Fruit fly (Drosophila melanogaster): Measurements from ENCODE around the gene IP3K2.

Gene IP3K2

DNA sequence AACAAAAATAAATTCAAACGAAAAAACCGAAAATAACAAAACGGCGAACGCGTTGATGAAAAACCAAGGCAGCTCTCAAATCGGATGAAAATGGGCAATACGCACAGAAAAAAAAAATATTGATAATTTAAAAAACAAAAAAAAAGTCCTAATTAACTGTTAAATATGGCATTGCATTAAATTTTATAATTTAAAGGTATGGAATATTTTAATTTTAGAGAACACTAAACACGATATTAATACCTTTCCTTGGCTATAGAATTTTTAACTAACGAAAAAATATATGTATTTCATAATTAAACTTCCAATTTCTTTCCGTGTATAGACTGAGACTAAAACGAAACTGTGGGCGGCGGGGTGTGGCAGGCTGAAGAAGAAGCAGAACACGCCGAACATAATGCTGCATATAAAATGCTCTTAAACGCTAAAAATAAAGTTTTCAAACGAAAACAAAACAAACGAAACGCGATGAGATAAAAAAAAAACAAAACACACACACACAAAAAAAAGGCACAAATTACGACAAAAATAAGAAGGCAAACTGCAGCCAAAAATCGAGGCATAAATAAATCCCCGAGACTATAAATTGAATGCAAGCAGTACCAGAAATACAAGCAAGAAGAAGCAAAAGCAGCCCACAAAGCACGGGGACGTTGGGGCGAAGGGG lies 28.9 kb upstream of the IP3K2 start (continued):
- TF ChIP-seq PHDP (tag; optimal IDR thresholded peaks at IDR 0.05) (peak; percentile 70), CG10431 (GFP tag; optimal IDR thresholded peaks at IDR 0.05) (no peak), CG10267 (tag; optimal IDR thresholded peaks at IDR 0.05) (peak; percentile 63), luna (GFP tag; optimal IDR thresholded peaks at IDR 0.05) (no peak), jumu (GFP tag; optimal IDR thresholded peaks at IDR 0.05) (no peak), NC2β (GFP tag; optimal IDR thresholded peaks at IDR 0.05) (no peak), dati (GFP tag; IDR thresholded peaks at IDR 0.05) (no peak), Meics (GFP tag; optimal IDR thresholded peaks at IDR 0.05) (peak; percentile 58), CG17612 (GFP tag; IDR thresholded peaks at IDR 0.05) (no peak), zfh2 (GFP tag; optimal IDR thresholded peaks at IDR 0.05) (no peak), Dp (GFP tag; optimal IDR thresholded peaks at IDR 0.05) (no peak), NC2α (GFP tag; optimal IDR thresholded peaks at IDR 0.05) (no peak), mam (GFP tag; optimal IDR thresholded peaks at IDR 0.05) (no peak), CG12071 (GFP tag; optimal IDR thresholded peaks at IDR 0.05) (no peak), Adf1 (GFP tag; IDR thresholded peaks at IDR 0.05) (no peak), CG17359 (tag; optimal IDR thresholded peaks at IDR 0.05) (peak; percentile 60), fd96Cb (tag; optimal IDR thresholded peaks at IDR 0.05) (peak; percentile 72), Opbp (GFP tag; IDR thresholded peaks at IDR 0.05; ENCODE audit: partially characterized antibody) (no peak), CG11247 (GFP tag; IDR thresholded peaks at IDR 0.05) (no peak), eyg (GFP tag; optimal IDR thresholded peaks at IDR 0.05) (no peak), cad (GFP tag; optimal IDR thresholded peaks at IDR 0.05) (no peak), ftz-f1 (GFP tag; optimal IDR thresholded peaks at IDR 0.05) (no peak), CG18476 (GFP tag; optimal IDR thresholded peaks at IDR 0.05) (peak; percentile 48), stc (GFP tag; IDR thresholded peaks at IDR 0.05) (peak; percentile 51), CG2202 (tag; optimal IDR thresholded peaks at IDR 0.05) (peak; percentile 21), Optix (GFP tag; IDR thresholded peaks at IDR 0.05) (no peak), pb (GFP tag; optimal IDR thresholded peaks at IDR 0.05) (no peak), zen (tag; optimal IDR thresholded peaks at IDR 0.05) (no peak), org-1 (GFP tag; optimal IDR thresholded peaks at IDR 0.05) (peak; percentile 14), CG1792 (GFP tag; optimal IDR thresholded peaks at IDR 0.05) (no peak), CG4617 (GFP tag; optimal IDR thresholded peaks at IDR 0.05; ENCODE audit: borderline replicate concordance) (no peak), sr (GFP tag; IDR thresholded peaks at IDR 0.05) (no peak), disco-r (GFP tag; optimal IDR thresholded peaks at IDR 0.05) (no peak), Fer1 (GFP tag; optimal IDR thresholded peaks at IDR 0.05) (peak; percentile 47), scrt (GFP tag; optimal IDR thresholded peaks at IDR 0.05) (peak; percentile 7), sisA (GFP tag; IDR thresholded peaks at IDR 0.05) (peak; percentile 57), Ets97D (GFP tag; optimal IDR thresholded peaks at IDR 0.05) (no peak), ac (GFP tag; optimal IDR thresholded peaks at IDR 0.05) (no peak), oc (tag; optimal IDR thresholded peaks at IDR 0.05) (peak; percentile 54), CG18599 (GFP tag; optimal IDR thresholded peaks at IDR 0.05) (peak; percentile 57), H15 (GFP tag; IDR thresholded peaks at IDR 0.05) (no peak), Mad (GFP tag; optimal IDR thresholded peaks at IDR 0.05) (no peak), bigmax (GFP tag; optimal IDR thresholded peaks at IDR 0.05) (no peak), CG3726 (GFP tag; IDR thresholded peaks at IDR 0.05) (0 out of 3 replicates have a peak, but pooled peaks have one; percentile 39), CG31441 (GFP tag; IDR thresholded peaks at IDR 0.05) (peak; percentile 70), CG6683 (GFP tag; optimal IDR thresholded peaks at IDR 0.05) (no peak), HLHmδ (GFP tag; optimal IDR thresholded peaks at IDR 0.05) (no peak), CG9609 (GFP tag; optimal IDR thresholded peaks at IDR 0.05) (no peak), CG7556 (GFP tag; optimal IDR thresholded peaks at IDR 0.05) (peak; percentile 63), CG12155 (GFP tag; optimal IDR thresholded peaks at IDR 0.05) (peak; percentile 25), CG10959 (GFP tag; IDR thresholded peaks at IDR 0.05) (no peak)

Measured in whole organism, embryonic.